Worm (Caenorhabditis elegans) whole organism, L4 larva: ENCODE measurements around the gene egl-15.

Source experiments
- D1046.2 ChIP-seq: fragments of 200-800 bp; sonication (Bioruptor generic); IDR thresholded peaks from 2 replicates; pipeline ENCODE4 v1.3.6; 2022; ENCODE audit warnings: missing genetic modification characterization, missing compliant biosample characterization
- F44E2.7 ChIP-seq: fragments of 200-800 bp; sonication (Bioruptor generic); IDR thresholded peaks from 2 replicates; pipeline ENCODE4 v2.1.2; 2022; ENCODE audit warnings: missing genetic modification characterization, missing compliant biosample characterization
- F49E8.2 ChIP-seq: sonication (generic microtip); optimal IDR thresholded peaks from 2 replicates; lab custom pipeline; 2016; ENCODE audit warnings: missing compliant biosample characterization, mild to moderate bottlenecking, missing genetic modification characterization, borderline replicate concordance
- Y105C5A.15 ChIP-seq: fragments of 200-800 bp; sonication (Bioruptor generic); IDR thresholded peaks from 2 replicates; pipeline ENCODE4 v1.3.6; 2022; ENCODE audit warnings: missing genetic modification characterization, missing compliant biosample characterization
- Y48G9A.11 ChIP-seq: fragments of 200-800 bp; sonication (Bioruptor generic); IDR thresholded peaks from 2 replicates; pipeline ENCODE4 v1.3.6; 2022; ENCODE audit warnings: missing genetic modification reagents, missing genetic modification characterization, missing compliant biosample characterization
- ZK337.2 ChIP-seq: fragments of 200-800 bp; sonication (Bioruptor generic); IDR thresholded peaks from 2 replicates; pipeline ENCODE4 v1.3.6; 2022; ENCODE audit warnings: missing genetic modification reagents, missing genetic modification characterization, missing compliant biosample characterization
- ZK546.5 ChIP-seq, 2 experiments: sonication (generic microtip); optimal IDR thresholded peaks; 2 replicates each; lab custom pipeline; 2017; ENCODE audit warnings: missing biosample characterization in 2 of 2, missing genetic modification characterization in 2 of 2
- aha-1 ChIP-seq: fragments of 150-350 bp; peaks from one replicate; lab custom pipeline; 2014; ENCODE audit warnings: missing biosample characterization, missing genetic modification characterization
- ama-1 ChIP-seq: fragments of 150-350 bp; optimal IDR thresholded peaks from 2 replicates; lab custom pipeline; 2014; ENCODE audit warnings: inconsistent platforms, mixed read lengths
- ceh-32 ChIP-seq: sonication (generic microtip); optimal IDR thresholded peaks from 2 replicates; lab custom pipeline; 2016; ENCODE audit warnings: mild to moderate bottlenecking, missing genetic modification characterization, missing compliant biosample characterization; ENCODE audit not compliant: poor library complexity
- daf-8 ChIP-seq: fragments of 200-800 bp; sonication (Bioruptor generic); IDR thresholded peaks from 2 replicates; pipeline ENCODE4 v1.3.6; 2022; ENCODE audit warnings: missing genetic modification characterization, missing compliant biosample characterization
- dmd-6 ChIP-seq: fragments of 200-800 bp; sonication (Bioruptor generic); IDR thresholded peaks from 2 replicates; pipeline ENCODE4 v1.3.6; 2022; ENCODE audit warnings: missing genetic modification reagents, missing genetic modification characterization, missing compliant biosample characterization
- dmd-8 ChIP-seq: fragments of 200-800 bp; sonication (Bioruptor generic); IDR thresholded peaks from 2 replicates; pipeline ENCODE4 v1.3.6; 2022; ENCODE audit warnings: missing genetic modification characterization, missing compliant biosample characterization
- dve-1 ChIP-seq: sonication (generic microtip); optimal IDR thresholded peaks from 2 replicates; lab custom pipeline; 2017; ENCODE audit warnings: antibody characterized with exemption, mild to moderate bottlenecking, missing genetic modification characterization, missing compliant biosample characterization; ENCODE audit not compliant: insufficient read depth
- egl-27 ChIP-seq: sonication (generic microtip); optimal IDR thresholded peaks from 3 replicates; lab custom pipeline; 2017; ENCODE audit warnings: missing biosample characterization, missing genetic modification reagents, missing genetic modification characterization
- egl-43 ChIP-seq: fragments of 200-800 bp; sonication (Bioruptor generic); IDR thresholded peaks from 2 replicates; pipeline ENCODE4 v1.3.6; 2022; ENCODE audit warnings: missing genetic modification reagents, missing genetic modification characterization, missing compliant biosample characterization
- hlh-30 ChIP-seq: sonication (generic microtip); optimal IDR thresholded peaks from 2 replicates; lab custom pipeline; 2017; ENCODE audit warnings: antibody characterized with exemption, mild to moderate bottlenecking, missing genetic modification characterization, missing compliant biosample characterization; ENCODE audit not compliant: insufficient read depth
- hmg-1.1 ChIP-seq: fragments of 200-800 bp; sonication (Bioruptor generic); IDR thresholded peaks from 2 replicates; pipeline ENCODE4 v1.3.6; 2022; ENCODE audit warnings: missing genetic modification reagents, missing genetic modification characterization, missing compliant biosample characterization
- lin-1 ChIP-seq: fragments of 200-800 bp; sonication (Bioruptor generic); IDR thresholded peaks from 2 replicates; pipeline ENCODE4 v1.3.6; 2022; ENCODE audit warnings: missing genetic modification reagents, missing genetic modification characterization, missing compliant biosample characterization
- lin-13 ChIP-seq: fragments of 150-350 bp; optimal IDR thresholded peaks from 2 replicates; lab custom pipeline; 2014; ENCODE audit warnings: missing biosample characterization, missing genetic modification reagents, missing genetic modification characterization
- madf-5 ChIP-seq, 2 experiments: fragments of 200-800 bp; sonication (Bioruptor generic); IDR thresholded peaks; 2 replicates each; pipeline ENCODE4 v1.3.6; 2022; ENCODE audit warnings: missing compliant biosample characterization in 2 of 2, missing genetic modification characterization in 2 of 2
- mdt-29 ChIP-seq: fragments of 200-800 bp; sonication (Bioruptor generic); IDR thresholded peaks from 2 replicates; pipeline ENCODE4 v1.3.6; 2022; ENCODE audit warnings: missing genetic modification reagents, missing genetic modification characterization, missing compliant biosample characterization
- mxl-3 ChIP-seq: fragments of 200-800 bp; sonication (Bioruptor generic); optimal IDR thresholded peaks from 2 replicates; lab custom pipeline; 2018; ENCODE audit warnings: mild to moderate bottlenecking, missing genetic modification characterization, missing compliant biosample characterization
- nhr-102 ChIP-seq: sonication (generic microtip); optimal IDR thresholded peaks from 2 replicates; lab custom pipeline; 2016; ENCODE audit warnings: mild to moderate bottlenecking, missing genetic modification characterization, moderate library complexity, missing compliant biosample characterization
- nhr-11 ChIP-seq: fragments of 150-350 bp; optimal IDR thresholded peaks from 2 replicates; lab custom pipeline; 2014; ENCODE audit warnings: missing biosample characterization, missing genetic modification characterization
- nhr-6 ChIP-seq: fragments of 150-350 bp; optimal IDR thresholded peaks from 2 replicates; lab custom pipeline; 2014; ENCODE audit warnings: missing biosample characterization, missing genetic modification characterization
- nhr-76 ChIP-seq: fragments of 150-350 bp; optimal IDR thresholded peaks from 2 replicates; lab custom pipeline; 2014; ENCODE audit warnings: missing biosample characterization, missing genetic modification characterization
- pqm-1 ChIP-seq: sonication (generic microtip); optimal IDR thresholded peaks from 2 replicates; lab custom pipeline; 2017; ENCODE audit warnings: missing biosample characterization, missing genetic modification characterization
- saeg-2 ChIP-seq: fragments of 200-800 bp; sonication (Bioruptor generic); IDR thresholded peaks from 2 replicates; pipeline ENCODE4 v1.3.6; 2022; ENCODE audit warnings: missing genetic modification reagents, missing genetic modification characterization, missing compliant biosample characterization
- set-16 ChIP-seq: fragments of 200-800 bp; sonication (Bioruptor generic); IDR thresholded peaks from 2 replicates; pipeline ENCODE4 v1.3.6; 2022; ENCODE audit warnings: missing genetic modification reagents, missing genetic modification characterization, missing compliant biosample characterization
- snpc-4 ChIP-seq: fragments of 150-350 bp; optimal IDR thresholded peaks from 2 replicates; lab custom pipeline; 2014; ENCODE audit warnings: missing biosample characterization, missing genetic modification characterization
- spr-1 ChIP-seq: sonication (generic microtip); optimal IDR thresholded peaks from 2 replicates; lab custom pipeline; 2016; ENCODE audit warnings: mild to moderate bottlenecking, missing genetic modification characterization, missing compliant biosample characterization
- unc-39 ChIP-seq: sonication (generic microtip); optimal IDR thresholded peaks from 2 replicates; lab custom pipeline; 2017; ENCODE audit warnings: missing biosample characterization, missing genetic modification characterization
- unc-62 ChIP-seq, 3 experiments: fragments of 150-350 bp in 1 of 3; sonication (generic microtip); optimal IDR thresholded peaks in 2 of 3; peaks in 1 of 3; 1 replicate in 1 of 3; 2 replicates in 2 of 3; lab custom pipeline; 2014 to 2017; ENCODE audit warnings: missing biosample characterization in 3 of 3, missing genetic modification characterization in 3 of 3, missing genetic modification reagents in 3 of 3, missing genotype in 1 of 3
- vab-7 ChIP-seq: fragments of 200-800 bp; sonication (Bioruptor generic); IDR thresholded peaks from 2 replicates; pipeline ENCODE4 v1.3.6; 2022; ENCODE audit warnings: missing genetic modification reagents, missing genetic modification characterization, missing compliant biosample characterization

egl-15 gene

DNA sequence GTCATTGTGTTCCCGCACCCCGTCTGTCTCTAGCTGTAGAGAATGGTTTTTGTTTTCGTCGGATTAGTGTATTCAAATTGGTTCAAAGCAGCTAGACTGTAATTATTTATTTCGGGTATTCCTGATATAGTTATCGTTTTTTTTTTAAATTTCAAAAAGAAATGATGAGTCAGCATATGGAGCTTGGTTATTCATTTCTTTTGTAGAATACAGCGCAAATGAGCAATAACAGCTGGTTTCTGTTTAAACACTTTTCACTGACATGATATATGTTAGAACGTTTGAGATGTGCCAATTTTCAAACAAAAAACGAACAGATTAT lies 25.4 kb upstream of the egl-15 start:
- no peak for TF ChIP-seq saeg-2 (GFP tag; lab: Robert Waterston, UW)
- no peak for TF ChIP-seq ceh-32 (tag; lab: Kevin White, UChicago)
- TF ChIP-seq nhr-11 (tag; lab: Kevin White, UChicago), result no peak
- no peak for TF ChIP-seq Y105C5A.15 (GFP tag; lab: Robert Waterston, UW)
- peak in 1 of 2 experiments; percentile 94 for TF ChIP-seq unc-62 (GFP tag; optimal IDR thresholded peaks at IDR 0.05 in 1 of 2; lab: Kevin White, UChicago)
- TF ChIP-seq unc-62 (tag; optimal IDR thresholded peaks at IDR 0.05; lab: Kevin White, UChicago), result no peak
- no peak for TF ChIP-seq lin-1
- TF ChIP-seq nhr-102, result no peak

DNA sequence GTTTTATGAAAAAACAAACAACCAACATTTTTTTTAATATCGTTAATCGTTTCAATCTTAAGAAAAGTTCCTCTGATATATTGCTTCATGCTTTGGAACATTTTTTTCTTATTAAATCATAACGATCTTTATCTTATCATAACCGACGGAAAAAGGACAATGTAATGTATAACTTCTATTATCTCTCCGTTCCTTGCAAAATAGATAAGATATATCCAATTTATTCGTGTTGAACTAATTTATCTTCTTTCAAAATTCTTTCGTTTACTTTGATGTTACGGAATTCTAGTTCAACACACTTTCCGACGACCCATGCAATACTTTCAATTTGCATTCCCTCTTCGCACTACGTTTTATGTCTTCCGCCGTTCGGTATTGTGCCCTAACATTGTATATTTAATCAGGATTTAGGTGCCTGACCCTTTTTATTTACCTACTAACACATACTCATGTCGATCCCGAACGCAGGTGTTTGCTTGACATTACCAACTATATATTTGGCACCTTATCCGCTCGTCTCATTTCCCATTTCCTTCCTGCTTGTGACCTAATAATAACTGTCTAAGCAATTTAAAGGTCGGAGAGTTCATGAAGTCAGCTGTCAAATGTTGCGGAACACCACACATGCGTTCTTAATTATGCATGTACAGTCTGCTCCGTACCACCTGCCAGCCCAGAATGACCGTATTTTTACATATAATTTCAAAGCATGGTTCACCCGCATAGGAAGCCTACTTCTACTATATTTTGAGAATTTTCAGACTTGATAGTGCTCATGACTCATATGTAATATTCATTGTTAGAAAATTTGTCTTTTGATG lies 24.6 kb upstream of the egl-15 start:
- TF ChIP-seq nhr-6 (tag; lab: Kevin White, UChicago) (no peak), unc-62 (GFP tag; optimal IDR thresholded peaks at IDR 0.05 in 1 of 2; lab: Kevin White, UChicago) (peak in 1 of 2 experiments; percentile 94), unc-62 (tag; optimal IDR thresholded peaks at IDR 0.05; lab: Kevin White, UChicago) (no peak)

DNA sequence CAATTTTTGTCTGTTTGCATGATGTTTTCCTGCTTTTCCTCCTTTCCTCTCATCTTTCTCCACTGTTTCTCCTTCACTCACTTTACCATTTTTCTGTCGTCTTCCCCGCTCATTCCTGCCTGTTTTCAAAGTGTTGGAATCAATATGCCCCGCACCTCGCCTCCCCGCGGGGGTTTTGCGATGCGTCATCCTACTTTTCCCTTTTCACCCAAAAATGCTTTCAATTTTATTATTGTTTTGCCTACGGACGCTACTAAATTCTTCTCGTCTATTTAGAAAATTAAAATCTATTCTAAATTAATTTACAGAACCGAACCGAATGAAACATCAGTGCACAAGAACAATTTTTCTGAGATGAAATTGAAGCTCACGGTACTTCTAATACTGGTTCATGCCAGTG lies 24.0 kb upstream of the egl-15 start, which contains the start of gene ver-3:
Gene ver-3, plus strand, starts transcription at position 301 of the 400 bp plus-strand sequence.
- TF ChIP-seq dve-1 (tag; lab: Kevin White, UChicago), result peak; percentile 38
- no peak for TF ChIP-seq mxl-3 (GFP tag; lab: Kevin White, UChicago)
- peak; percentile 23 for TF ChIP-seq pqm-1 (tag; lab: Kevin White, UChicago)
- TF ChIP-seq aha-1 (tag; lab: Kevin White, UChicago), result peak; percentile 64

DNA sequence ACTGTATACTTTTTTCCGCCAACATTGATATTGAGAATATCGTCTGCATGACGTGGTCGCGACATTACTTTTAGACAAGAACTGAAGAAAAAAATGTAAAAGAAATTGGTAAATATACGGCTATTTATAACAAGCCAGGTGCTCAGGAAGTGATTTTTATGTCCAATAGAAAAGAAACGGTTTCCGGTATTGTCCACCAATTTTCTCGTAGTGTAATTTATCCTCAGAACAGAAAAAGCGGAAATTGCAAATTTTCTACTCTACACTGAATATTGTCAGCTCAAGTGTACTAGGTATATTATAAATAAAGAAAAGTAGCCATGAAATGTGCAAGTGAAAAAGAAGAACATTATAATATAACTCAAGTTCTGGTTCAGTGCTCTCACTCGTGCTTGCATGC lies 17.0 kb upstream of the egl-15 start, which contains the start of gene F59F3.6:
Gene F59F3.6, minus strand, starts transcription at position 101 of the 400 bp plus-strand sequence.
- TF ChIP-seq D1046.2 (GFP tag; lab: Robert Waterston, UW) (no peak), aha-1 (tag; lab: Kevin White, UChicago) (peak; percentile 45)

DNA sequence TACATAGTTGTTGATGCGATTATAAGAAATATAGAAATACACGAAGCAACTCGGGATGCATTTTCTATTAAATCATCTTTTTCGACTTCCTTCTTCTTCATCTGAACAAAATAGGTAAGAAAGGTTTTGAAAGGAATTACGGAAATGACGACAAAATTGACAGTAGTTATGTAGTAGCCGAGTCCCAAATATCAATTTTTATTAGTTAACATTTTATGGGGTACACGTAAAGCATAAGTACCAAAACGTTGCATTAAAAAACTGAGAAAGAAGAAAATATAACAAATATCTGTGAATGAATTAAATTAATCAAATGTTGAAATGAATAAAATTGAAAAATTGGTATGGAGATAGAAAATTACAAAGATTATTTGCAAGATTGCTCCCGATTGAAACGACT lies 14.4 kb upstream of the egl-15 start, which contains the start of gene col-177:
Gene col-177, minus strand, starts transcription at position 101 of the 400 bp plus-strand sequence.
- TF ChIP-seq dve-1 (tag; lab: Kevin White, UChicago), result no peak
- TF ChIP-seq F49E8.2 (tag; lab: Kevin White, UChicago), result no peak
- TF ChIP-seq egl-43 (GFP tag; lab: Robert Waterston, UW), result no peak
- no peak for TF ChIP-seq madf-5 (GFP tag; IDR thresholded peaks at IDR 0.05; lab: Robert Waterston, UW)
- no peak for TF ChIP-seq unc-39 (tag; lab: Kevin White, UChicago)
- TF ChIP-seq ceh-32 (tag; lab: Kevin White, UChicago), result no peak
- TF ChIP-seq nhr-76 (tag; lab: Kevin White, UChicago), result no peak
- TF ChIP-seq ZK337.2 (GFP tag; lab: Robert Waterston, UW), result no peak
- no peak for TF ChIP-seq egl-27 (tag; lab: Kevin White, UChicago)
- TF ChIP-seq hlh-30, result no peak

DNA sequence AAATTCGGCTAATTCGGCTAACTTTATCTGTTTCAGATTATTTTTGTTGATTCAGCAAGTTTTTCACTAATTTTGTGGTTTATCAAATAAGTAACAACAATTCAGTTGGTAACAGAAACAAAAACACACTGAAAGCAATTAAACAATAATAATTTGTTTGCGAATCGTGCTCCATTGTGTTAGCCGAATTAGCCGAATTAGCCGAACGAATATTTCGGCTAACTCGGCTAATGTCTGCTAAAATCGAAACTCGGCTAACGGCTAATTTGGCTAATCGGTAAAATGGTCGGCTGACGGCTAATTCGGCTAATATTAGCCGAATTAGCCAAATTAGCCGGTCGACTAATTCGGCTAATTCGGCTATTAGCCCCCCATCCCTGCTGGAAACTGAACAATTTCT lies 12.5 kb upstream of the egl-15 start:
- TF ChIP-seq F44E2.7 (GFP tag; lab: Robert Waterston, UW), result no peak
- no peak for TF ChIP-seq hmg-1.1 (GFP tag; lab: Robert Waterston, UW)
- no peak for TF ChIP-seq nhr-11 (tag; lab: Kevin White, UChicago)
- TF ChIP-seq F49E8.2 (tag; lab: Kevin White, UChicago), result no peak
- no peak for TF ChIP-seq Y48G9A.11 (GFP tag; lab: Robert Waterston, UW)
- TF ChIP-seq ZK546.5 (tag; optimal IDR thresholded peaks at IDR 0.05; lab: Kevin White, UChicago), result no peak
- no peak for TF ChIP-seq mxl-3 (GFP tag; lab: Kevin White, UChicago)
- TF ChIP-seq snpc-4 (tag; lab: Kevin White, UChicago), result no peak
- no peak for TF ChIP-seq unc-62 (GFP tag; optimal IDR thresholded peaks at IDR 0.05 in 1 of 2; lab: Kevin White, UChicago)
- TF ChIP-seq unc-62 (tag; optimal IDR thresholded peaks at IDR 0.05; lab: Kevin White, UChicago), result no peak
- no peak for TF ChIP-seq set-16 (GFP tag; lab: Robert Waterston, UW)
- no peak for TF ChIP-seq spr-1 (tag; lab: Kevin White, UChicago)
- no peak for TF ChIP-seq dmd-6 (GFP tag; lab: Robert Waterston, UW)
- TF ChIP-seq ama-1 (lab: Kevin White, UChicago), result no peak
- no peak for TF ChIP-seq vab-7
- no peak for TF ChIP-seq dmd-8 (GFP tag; lab: Robert Waterston, UW)
- TF ChIP-seq mdt-29 (GFP tag; lab: Robert Waterston, UW), result no peak
- no peak for TF ChIP-seq lin-13 (GFP tag; lab: Kevin White, UChicago)
- TF ChIP-seq daf-8, result no peak
